Fruit fly (Drosophila melanogaster) whole organism, embryonic: ENCODE data around the gene CG15772.
A peak's percentile ranks its signal among the peaks of the same experiment; 100 is the strongest.

Experiments used
- Adf1 ChIP-seq: fragments of 200-800 bp; sonication (Bioruptor generic); IDR thresholded peaks from 2 replicates; pipeline ENCODE4 v1.3.6; 2022; ENCODE audit warnings: missing biosample characterization, missing genetic modification characterization
- Atf-2 ChIP-seq: fragments of 200-800 bp; sonication (Bioruptor generic); optimal IDR thresholded peaks from 2 replicates; lab custom pipeline; 2016; ENCODE audit warnings: missing biosample characterization, missing genetic modification characterization
- Atf3 ChIP-seq: fragments of 200-800 bp; sonication (Bioruptor generic); optimal IDR thresholded peaks from 3 replicates; lab custom pipeline; 2016; ENCODE audit warnings: missing biosample characterization, missing genetic modification characterization
- BEAF-32 ChIP-seq: fragments of 200-800 bp; sonication (Bioruptor generic); optimal IDR thresholded peaks from 3 replicates; lab custom pipeline; 2017; ENCODE audit warnings: missing biosample characterization, missing genetic modification characterization, mild to moderate bottlenecking, moderate library complexity, missing genetic modification reagents
- Blimp-1 ChIP-seq: fragments of 200-800 bp; sonication (Bioruptor generic); optimal IDR thresholded peaks from 3 replicates; lab custom pipeline; 2018; ENCODE audit warnings: missing biosample characterization, missing genetic modification characterization, mild to moderate bottlenecking, moderate library complexity, missing genetic modification reagents
- BtbVII ChIP-seq: fragments of 200-800 bp; sonication (Bioruptor generic); optimal IDR thresholded peaks from 3 replicates; lab custom pipeline; 2017; ENCODE audit warnings: missing biosample characterization, mild to moderate bottlenecking, missing genetic modification characterization
- CG10267 ChIP-seq: fragments of 200-800 bp; sonication (Bioruptor generic); optimal IDR thresholded peaks from 2 replicates; lab custom pipeline; 2018; ENCODE audit warnings: missing biosample characterization, mild to moderate bottlenecking, missing genetic modification characterization, moderate library complexity
- CG11456 ChIP-seq: fragments of 200-800 bp; sonication (Bioruptor generic); IDR thresholded peaks from 3 replicates; pipeline ENCODE4 v1.3.6; 2022; ENCODE audit warnings: missing biosample characterization, missing genetic modification characterization
- CG12071 ChIP-seq: fragments of 200-800 bp; sonication (Bioruptor generic); optimal IDR thresholded peaks from 3 replicates; lab custom pipeline; 2018; ENCODE audit warnings: missing biosample characterization, mild to moderate bottlenecking, missing genetic modification characterization
- CG12236 ChIP-seq: fragments of 200-800 bp; sonication (Bioruptor generic); optimal IDR thresholded peaks from 2 replicates; lab custom pipeline; 2016; ENCODE audit warnings: missing biosample characterization, missing genetic modification characterization
- CG13123 ChIP-seq: fragments of 200-800 bp; sonication (Bioruptor generic); optimal IDR thresholded peaks from 2 replicates; lab custom pipeline; 2016; ENCODE audit warnings: missing biosample characterization, missing genetic modification characterization
- CG14965 ChIP-seq: fragments of 200-800 bp; sonication (Bioruptor generic); optimal IDR thresholded peaks from 2 replicates; lab custom pipeline; 2016; ENCODE audit warnings: missing biosample characterization, missing genetic modification characterization, borderline replicate concordance
- CG15601 ChIP-seq: fragments of 200-800 bp; sonication (Bioruptor generic); optimal IDR thresholded peaks from 3 replicates; lab custom pipeline; 2019; ENCODE audit warnings: missing biosample characterization, mild to moderate bottlenecking, missing genetic modification characterization, moderate library complexity
- CG4360 ChIP-seq: fragments of 200-800 bp; sonication (Bioruptor generic); IDR thresholded peaks from 2 replicates; pipeline ENCODE4 v1.3.6; 2022; ENCODE audit warnings: missing biosample characterization, missing genetic modification characterization
- CG4820 ChIP-seq: fragments of 200-800 bp; sonication (Bioruptor generic); optimal IDR thresholded peaks from 3 replicates; lab custom pipeline; 2016; ENCODE audit warnings: missing biosample characterization, missing genetic modification characterization
- CG6175 ChIP-seq: fragments of 200-800 bp; sonication (Bioruptor generic); IDR thresholded peaks from 3 replicates; pipeline ENCODE4 v1.3.6; 2022; ENCODE audit warnings: missing biosample characterization, missing genetic modification characterization
- CG7786 ChIP-seq: fragments of 200-800 bp; sonication (Bioruptor generic); optimal IDR thresholded peaks from 2 replicates; lab custom pipeline; 2016; ENCODE audit warnings: missing biosample characterization, missing genetic modification characterization
- CG7928 ChIP-seq: fragments of 200-800 bp; sonication (Bioruptor generic); optimal IDR thresholded peaks from 2 replicates; lab custom pipeline; 2017; ENCODE audit warnings: missing biosample characterization, mild to moderate bottlenecking, missing genetic modification characterization
- CG8281 ChIP-seq: fragments of 200-800 bp; sonication (Bioruptor generic); optimal IDR thresholded peaks from 2 replicates; lab custom pipeline; 2018; ENCODE audit warnings: missing biosample characterization, mild to moderate bottlenecking, missing genetic modification characterization, moderate library complexity
- CG9609 ChIP-seq: fragments of 200-800 bp; sonication (Bioruptor generic); optimal IDR thresholded peaks from 3 replicates; lab custom pipeline; 2016; ENCODE audit warnings: missing biosample characterization, missing genetic modification characterization
- D ChIP-seq, 2 experiments: fragments of 200-800 bp in 1 of 2; fragments of >200 bp in 1 of 2; sonication (Bioruptor generic) in 1 of 2; optimal IDR thresholded peaks; 2 replicates in 1 of 2; 3 replicates in 1 of 2; lab custom pipeline; 2017; ENCODE audit warnings: mild to moderate bottlenecking in 1 of 2, missing biosample characterization in 1 of 2, missing genetic modification characterization in 1 of 2, missing genetic modification reagents in 1 of 2
- Dref ChIP-seq: fragments of 200-800 bp; sonication (Bioruptor generic); IDR thresholded peaks from 2 replicates; pipeline ENCODE4 v1.3.6; 2022; ENCODE audit warnings: missing biosample characterization, missing genetic modification characterization
- Ets65A ChIP-seq: fragments of 200-800 bp; sonication (Bioruptor generic); peaks from one replicate; lab custom pipeline; 2016; ENCODE audit warnings: missing biosample characterization, missing genetic modification characterization
- Gsc ChIP-seq: fragments of 200-800 bp; sonication (Bioruptor generic); IDR thresholded peaks from 2 replicates; pipeline ENCODE4 v1.3.6; 2022; ENCODE audit warnings: missing biosample characterization, missing genetic modification characterization
- HLH3B ChIP-seq: fragments of 200-800 bp; sonication (Bioruptor generic); IDR thresholded peaks from 2 replicates; pipeline ENCODE4 v1.3.6; 2022; ENCODE audit warnings: missing biosample characterization, missing genetic modification characterization
- Hmr ChIP-seq: fragments of 200-800 bp; sonication (Bioruptor generic); optimal IDR thresholded peaks from 3 replicates; lab custom pipeline; 2017; ENCODE audit warnings: mild to moderate bottlenecking, missing biosample characterization, missing genetic modification reagents, missing genetic modification characterization
- Meics ChIP-seq: fragments of 200-800 bp; sonication (Bioruptor generic); optimal IDR thresholded peaks from 2 replicates; lab custom pipeline; 2017; ENCODE audit warnings: missing biosample characterization, mild to moderate bottlenecking, missing genetic modification characterization
- Rfx ChIP-seq: fragments of 200-800 bp; sonication (Bioruptor generic); IDR thresholded peaks from 2 replicates; pipeline ENCODE4 v1.3.6; 2022; ENCODE audit warnings: missing biosample characterization, missing genetic modification characterization
- Six4 ChIP-seq: fragments of 200-800 bp; sonication (Bioruptor generic); optimal IDR thresholded peaks from 2 replicates; lab custom pipeline; 2016; ENCODE audit warnings: missing biosample characterization, missing genetic modification characterization
- ase ChIP-seq: fragments of 200-800 bp; sonication (Bioruptor generic); IDR thresholded peaks from 3 replicates; pipeline ENCODE4 v1.3.6; 2022; ENCODE audit warnings: missing biosample characterization, missing genetic modification characterization
- bsh ChIP-seq, 2 experiments: fragments of 200-800 bp; sonication (Bioruptor generic); optimal IDR thresholded peaks; 2 replicates each; lab custom pipeline; 2017 to 2018; ENCODE audit warnings: mild to moderate bottlenecking in 2 of 2, missing biosample characterization in 2 of 2, missing genetic modification characterization in 2 of 2, moderate library complexity in 1 of 2
- chinmo ChIP-seq: fragments of 200-800 bp; sonication (Bioruptor generic); IDR thresholded peaks from 4 replicates; pipeline ENCODE4 v1.3.6; 2022; ENCODE audit warnings: missing biosample characterization, missing genetic modification characterization; ENCODE audit not compliant: partially characterized antibody
- ci ChIP-seq: fragments of 200-800 bp; sonication (Bioruptor generic); IDR thresholded peaks from 3 replicates; pipeline ENCODE4 v1.3.6; 2022; ENCODE audit warnings: missing biosample characterization, missing genetic modification characterization
- fd96Cb ChIP-seq: fragments of 200-800 bp; sonication (Bioruptor generic); optimal IDR thresholded peaks from 2 replicates; lab custom pipeline; 2018; ENCODE audit warnings: missing biosample characterization, mild to moderate bottlenecking, missing genetic modification characterization, moderate library complexity
- gce ChIP-seq: fragments of 200-800 bp; sonication (Bioruptor generic); IDR thresholded peaks from 3 replicates; pipeline ENCODE4 v1.3.6; 2022; ENCODE audit warnings: missing biosample characterization, missing genetic modification characterization
- gfzf ChIP-seq: fragments of 200-800 bp; sonication (Bioruptor generic); optimal IDR thresholded peaks from 2 replicates; lab custom pipeline; 2016; ENCODE audit warnings: missing biosample characterization, mild to moderate bottlenecking, missing genetic modification characterization, moderate library complexity
- gsb ChIP-seq: fragments of 200-800 bp; sonication (Bioruptor generic); IDR thresholded peaks from 2 replicates; pipeline ENCODE4 v1.3.6; 2022; ENCODE audit warnings: missing biosample characterization, missing genetic modification characterization
- ham ChIP-seq: fragments of 200-800 bp; sonication (Bioruptor generic); IDR thresholded peaks from 2 replicates; pipeline ENCODE4 v1.3.6; 2022; ENCODE audit warnings: missing biosample characterization, missing genetic modification characterization
- ind ChIP-seq: fragments of 200-800 bp; sonication (Bioruptor generic); optimal IDR thresholded peaks from 3 replicates; lab custom pipeline; 2016; ENCODE audit warnings: missing biosample characterization, missing genetic modification characterization
- ken ChIP-seq: fragments of 200-800 bp; sonication (Bioruptor generic); IDR thresholded peaks from 3 replicates; pipeline ENCODE4 v1.3.6; 2022; ENCODE audit warnings: missing biosample characterization, missing genetic modification characterization
- lilli ChIP-seq: fragments of 200-800 bp; sonication (Bioruptor generic); optimal IDR thresholded peaks from 3 replicates; lab custom pipeline; 2016; ENCODE audit warnings: missing biosample characterization, missing genetic modification characterization
- luna ChIP-seq: fragments of 200-800 bp; sonication (Bioruptor generic); optimal IDR thresholded peaks from 2 replicates; lab custom pipeline; 2016; ENCODE audit warnings: missing biosample characterization, missing genetic modification characterization
- mam ChIP-seq: fragments of 200-800 bp; sonication (Bioruptor generic); optimal IDR thresholded peaks from 3 replicates; lab custom pipeline; 2016; ENCODE audit warnings: missing biosample characterization, missing genetic modification characterization
- nmo ChIP-seq: fragments of 200-800 bp; sonication (Bioruptor generic); optimal IDR thresholded peaks from 2 replicates; lab custom pipeline; 2018; ENCODE audit warnings: missing biosample characterization, mild to moderate bottlenecking, missing genetic modification characterization, moderate library complexity
- prd ChIP-seq, 3 experiments: fragments of >200 bp in 2 of 3; fragments of 200-800 bp in 1 of 3; sonication (Bioruptor generic) in 1 of 3; optimal IDR thresholded peaks in 2 of 3; IDR thresholded peaks in 1 of 3; 2 replicates in 2 of 3; 3 replicates in 1 of 3; pipeline versions ENCODE4 v1.3.6 to Lab custom; 2017 to 2022; ENCODE audit warnings: missing biosample characterization in 1 of 3, missing genetic modification characterization in 1 of 3
- scrt ChIP-seq: fragments of 200-800 bp; sonication (Bioruptor generic); optimal IDR thresholded peaks from 2 replicates; lab custom pipeline; 2018; ENCODE audit warnings: missing biosample characterization, mild to moderate bottlenecking, missing genetic modification characterization, moderate library complexity
- sens-2 ChIP-seq: fragments of 200-800 bp; sonication (Bioruptor generic); IDR thresholded peaks from 2 replicates; pipeline ENCODE4 v1.3.6; 2022; ENCODE audit warnings: missing biosample characterization, missing genetic modification characterization
- slbo ChIP-seq: fragments of 200-800 bp; sonication (Bioruptor generic); IDR thresholded peaks from 2 replicates; pipeline ENCODE4 v1.3.6; 2022; ENCODE audit warnings: missing biosample characterization, missing genetic modification characterization
- tll ChIP-seq, 2 experiments: fragments of 200-800 bp in 1 of 2; fragments of >200 bp in 1 of 2; sonication (Bioruptor generic) in 1 of 2; optimal IDR thresholded peaks; 2 replicates each; lab custom pipeline; 2017 to 2019; ENCODE audit warnings: missing biosample characterization in 2 of 2, missing genetic modification characterization in 2 of 2, mild to moderate bottlenecking in 1 of 2, moderate library complexity in 1 of 2
- unpg ChIP-seq: fragments of 200-800 bp; sonication (Bioruptor generic); optimal IDR thresholded peaks from 3 replicates; lab custom pipeline; 2018; ENCODE audit warnings: missing biosample characterization, mild to moderate bottlenecking, missing genetic modification characterization, moderate library complexity

CG15772 gene

dm6 chrX:5724744-5725185 is 27.3 kb upstream of the CG15772 start (continued):
- TF ChIP-seq ham (no peak), chinmo (GFP tag; lab: Robert Waterston, UW) (no peak), HLH3B (GFP tag; lab: Robert Waterston, UW) (peak; percentile 54), D (optimal IDR thresholded peaks at IDR 0.05; lab: Kevin White, UChicago) (no peak), D (GFP tag; optimal IDR thresholded peaks at IDR 0.05; lab: Kevin White, UChicago) (peak; percentile 62), fd96Cb (tag; lab: Kevin White, UChicago) (peak; percentile 27), CG14965 (GFP tag; lab: Kevin White, UChicago) (peak; percentile 8), prd (optimal IDR thresholded peaks at IDR 0.05; lab: Kevin White, UChicago) (no peak), prd (GFP tag; IDR thresholded peaks at IDR 0.05; lab: Robert Waterston, UW) (peak; percentile 64), scrt (no peak), Six4 (GFP tag; lab: Kevin White, UChicago) (peak; percentile 10), Atf-2 (GFP tag; lab: Kevin White, UChicago) (peak; percentile 33), CG15601 (tag; lab: Kevin White, UChicago) (peak; percentile 27), CG4820 (GFP tag; lab: Kevin White, UChicago) (peak; percentile 23), CG11456 (GFP tag; lab: Robert Waterston, UW) (peak; percentile 6; the same call in 1 of the 3 replicates), CG9609 (GFP tag; lab: Kevin White, UChicago) (peak; percentile 7), CG4360 (GFP tag; lab: Robert Waterston, UW) (no peak), BtbVII (GFP tag; lab: Kevin White, UChicago) (no peak), slbo (GFP tag; lab: Robert Waterston, UW) (peak; percentile 68), CG10267 (no peak), gfzf (no peak), mam (GFP tag; lab: Kevin White, UChicago) (peak; percentile 49), CG7786 (GFP tag; lab: Kevin White, UChicago) (peak; percentile 31), Gsc (0 out of 2 replicates have a peak, but pooled peaks have one; percentile 30), CG12071 (GFP tag; lab: Kevin White, UChicago) (peak; percentile 64), Rfx (GFP tag; lab: Robert Waterston, UW) (peak; percentile 45; the same call in 1 of the 2 replicates), sens-2 (no peak), Blimp-1 (peak; percentile 30), nmo (GFP tag; lab: Kevin White, UChicago) (peak; percentile 52), gsb (GFP tag; lab: Robert Waterston, UW) (no peak), Hmr (no peak), luna (GFP tag; lab: Kevin White, UChicago) (no peak), ind (peak; percentile 48), BEAF-32 (GFP tag; lab: Kevin White, UChicago) (no peak), Dref (GFP tag; lab: Robert Waterston, UW) (no peak), Ets65A (GFP tag; lab: Kevin White, UChicago) (peak; percentile 91), Meics (GFP tag; lab: Kevin White, UChicago) (peak; percentile 57), gce (no peak), ci (peak; percentile 72), CG12236 (peak; percentile 26), tll (GFP tag; optimal IDR thresholded peaks at IDR 0.05; lab: Kevin White, UChicago) (no peak), lilli (GFP tag; lab: Kevin White, UChicago) (peak; percentile 55), bsh (GFP tag; optimal IDR thresholded peaks at IDR 0.05; lab: Kevin White, UChicago) (peak; percentile 79 to 81), Atf3 (GFP tag; lab: Kevin White, UChicago) (no peak), CG7928 (GFP tag; lab: Kevin White, UChicago) (no peak), unpg (peak; percentile 56), Adf1 (GFP tag; lab: Robert Waterston, UW) (no peak), CG8281 (tag; lab: Kevin White, UChicago) (peak; percentile 27), ken (peak; percentile 54; the same call in 1 of the 3 replicates), ase (GFP tag; lab: Robert Waterston, UW) (peak; percentile 52; the same call in 1 of the 3 replicates), CG6175 (GFP tag; lab: Robert Waterston, UW) (no peak), CG13123 (GFP tag; lab: Kevin White, UChicago) (peak; percentile 21)
